Fruit fly (Drosophila melanogaster) whole organism, wandering third instar larva: Measurements from ENCODE around the gene Srrm234.

Experiments used
- Abd-B ChIP-seq: fragments of >200 bp; optimal IDR thresholded peaks from 2 replicates; lab custom pipeline; 2017; ENCODE audit warnings: missing biosample characterization, missing genetic modification characterization
- CG32264 ChIP-seq: fragments of 200-800 bp; sonication (Bioruptor generic); optimal IDR thresholded peaks from 2 replicates; lab custom pipeline; 2016; ENCODE audit warnings: missing biosample characterization, missing genetic modification characterization
- CG9705 ChIP-seq: fragments of 200-800 bp; sonication (Bioruptor generic); optimal IDR thresholded peaks from 2 replicates; lab custom pipeline; 2018; ENCODE audit warnings: missing biosample characterization, mild to moderate bottlenecking, missing genetic modification characterization
- CrebA ChIP-seq: fragments of 200-800 bp; sonication (Bioruptor generic); optimal IDR thresholded peaks from 2 replicates; lab custom pipeline; 2016; ENCODE audit warnings: missing biosample characterization, mild to moderate bottlenecking, missing genetic modification characterization, borderline replicate concordance
- Dfd ChIP-seq: fragments of >200 bp; optimal IDR thresholded peaks from 2 replicates; lab custom pipeline; 2017; ENCODE audit warnings: missing biosample characterization, missing genetic modification characterization
- Dif ChIP-seq: fragments of 200-275, 200-300 bp; sonication (Bioruptor generic); optimal IDR thresholded peaks from 2 replicates; lab custom pipeline; 2018; ENCODE audit warnings: missing biosample characterization, missing genetic modification characterization; ENCODE audit not compliant: partially characterized antibody
- GATAd ChIP-seq: sonication (Bioruptor generic); optimal IDR thresholded peaks from 2 replicates; lab custom pipeline; 2016; ENCODE audit warnings: missing biosample characterization, missing genetic modification characterization
- HLH106 ChIP-seq: fragments of 200-800 bp; optimal IDR thresholded peaks from 3 replicates; lab custom pipeline; 2019; ENCODE audit warnings: missing biosample characterization, mild to moderate bottlenecking, missing genetic modification characterization, moderate library complexity
- Hnf4 ChIP-seq: fragments of 200-800 bp; sonication (Bioruptor generic); optimal IDR thresholded peaks from 2 replicates; lab custom pipeline; 2016; ENCODE audit warnings: missing biosample characterization, mild to moderate bottlenecking, missing genetic modification characterization
- Hr78 ChIP-seq: fragments of >200 bp; optimal IDR thresholded peaks from 2 replicates; lab custom pipeline; 2017; ENCODE audit warnings: missing biosample characterization, missing genetic modification characterization
- Hr83 ChIP-seq: fragments of 200-300 bp; sonication (Bioruptor generic); optimal IDR thresholded peaks from 2 replicates; lab custom pipeline; 2016; ENCODE audit warnings: missing biosample characterization, mild to moderate bottlenecking, missing genetic modification characterization, moderate library complexity; ENCODE audit not compliant: poor library complexity, severe bottlenecking
- Jra ChIP-seq: sonication (Bioruptor generic); optimal IDR thresholded peaks from 2 replicates; lab custom pipeline; 2016; ENCODE audit warnings: missing biosample characterization, missing genetic modification characterization
- Mio ChIP-seq: sonication (Bioruptor generic); optimal IDR thresholded peaks from 2 replicates; lab custom pipeline; 2016; ENCODE audit warnings: missing biosample characterization, missing genetic modification characterization
- Myc ChIP-seq: fragments of >200 bp; optimal IDR thresholded peaks from 2 replicates; lab custom pipeline; 2017
- N ChIP-seq: fragments of >200 bp; optimal IDR thresholded peaks from 2 replicates; lab custom pipeline; 2018; ENCODE audit warnings: missing biosample characterization, missing external identifiers, missing genetic modification characterization
- OdsH ChIP-seq: fragments of 200-800 bp; sonication (Bioruptor generic); optimal IDR thresholded peaks from 2 replicates; lab custom pipeline; 2016; ENCODE audit warnings: missing biosample characterization, mild to moderate bottlenecking, missing genetic modification characterization
- Rel ChIP-seq, 2 experiments: fragments of 200-800 bp; sonication (Bioruptor generic) in 1 of 2; optimal IDR thresholded peaks; 2 replicates in 1 of 2; 3 replicates in 1 of 2; lab custom pipeline; 2016 to 2019; ENCODE audit warnings: mild to moderate bottlenecking in 2 of 2, missing biosample characterization in 2 of 2, missing genetic modification characterization in 2 of 2, moderate library complexity in 1 of 2
- Sp1 ChIP-seq: fragments of 200-800 bp; sonication (Bioruptor generic); optimal IDR thresholded peaks from 3 replicates; lab custom pipeline; 2019; ENCODE audit warnings: missing biosample characterization, mild to moderate bottlenecking, missing genetic modification characterization, moderate library complexity
- Vsx2 ChIP-seq: fragments of 200-300, 225-300 bp; sonication (Bioruptor generic); optimal IDR thresholded peaks from 2 replicates; lab custom pipeline; 2018; ENCODE audit warnings: missing biosample characterization, missing genetic modification characterization; ENCODE audit not compliant: partially characterized antibody
- br ChIP-seq: fragments of 200-800 bp; sonication (Bioruptor generic); optimal IDR thresholded peaks from 2 replicates; lab custom pipeline; 2016; ENCODE audit warnings: missing biosample characterization, missing genetic modification characterization
- brk ChIP-seq: fragments of 200-800 bp; sonication (Bioruptor generic); optimal IDR thresholded peaks from 2 replicates; lab custom pipeline; 2016; ENCODE audit warnings: missing biosample characterization, mild to moderate bottlenecking, missing genetic modification characterization
- dl ChIP-seq, 2 experiments: fragments of 175-275, 200-275 bp in 1 of 2; fragments of 200-275 bp in 1 of 2; sonication (Bioruptor generic); optimal IDR thresholded peaks; lab custom pipeline; 2018; ENCODE audit warnings: mild to moderate bottlenecking in 2 of 2, missing biosample characterization in 2 of 2, missing genetic modification characterization in 2 of 2, moderate library complexity in 2 of 2; ENCODE audit not compliant: partially characterized antibody in 2 of 2, insufficient read depth in 1 of 2
- dmrt93B ChIP-seq: fragments of 200-800 bp; sonication (Bioruptor generic); optimal IDR thresholded peaks from 2 replicates; lab custom pipeline; 2018; ENCODE audit warnings: missing biosample characterization, mild to moderate bottlenecking, missing genetic modification characterization
- dsf ChIP-seq: sonication (Bioruptor generic); optimal IDR thresholded peaks from 2 replicates; lab custom pipeline; 2016; ENCODE audit warnings: missing biosample characterization, missing genetic modification characterization, borderline replicate concordance
- ey ChIP-seq: fragments of 200-800 bp; sonication (Bioruptor generic); optimal IDR thresholded peaks from 2 replicates; lab custom pipeline; 2016; ENCODE audit warnings: missing biosample characterization, missing genetic modification characterization
- foxo ChIP-seq, 2 experiments: fragments of 200-800 bp; sonication (Bioruptor generic); optimal IDR thresholded peaks; 2 replicates in 1 of 2; 3 replicates in 1 of 2; lab custom pipeline; 2016 to 2017; ENCODE audit warnings: missing biosample characterization in 2 of 2, missing genetic modification characterization in 2 of 2
- fru ChIP-seq: fragments of 200-800 bp; sonication (Bioruptor generic); optimal IDR thresholded peaks from 3 replicates; lab custom pipeline; 2016; ENCODE audit warnings: missing biosample characterization, mild to moderate bottlenecking, missing genetic modification characterization
- h ChIP-seq: fragments of 200-800 bp; sonication (Bioruptor generic); optimal IDR thresholded peaks from 3 replicates; lab custom pipeline; 2016; ENCODE audit warnings: missing biosample characterization, mild to moderate bottlenecking, missing genetic modification characterization
- jim ChIP-seq: fragments of 175-275, 200-325 bp; sonication (Bioruptor generic); optimal IDR thresholded peaks from 2 replicates; lab custom pipeline; 2016; ENCODE audit warnings: missing biosample characterization, mild to moderate bottlenecking, missing genetic modification characterization
- lola ChIP-seq: fragments of >200 bp; optimal IDR thresholded peaks from 2 replicates; lab custom pipeline; 2017; ENCODE audit warnings: missing biosample characterization, missing genetic modification characterization
- pan ChIP-seq: fragments of >200 bp; optimal IDR thresholded peaks from 2 replicates; lab custom pipeline; 2017
- psq ChIP-seq: fragments of 200-800 bp; sonication (Bioruptor generic); optimal IDR thresholded peaks from 3 replicates; lab custom pipeline; 2017; ENCODE audit warnings: missing biosample characterization, mild to moderate bottlenecking, missing genetic modification characterization, moderate library complexity
- rgr ChIP-seq: fragments of 200-800 bp; sonication (Bioruptor generic); optimal IDR thresholded peaks from 3 replicates; lab custom pipeline; 2016; ENCODE audit warnings: missing biosample characterization, mild to moderate bottlenecking, missing genetic modification characterization
- sage ChIP-seq: fragments of 200-800 bp; sonication (Bioruptor generic); optimal IDR thresholded peaks from 2 replicates; lab custom pipeline; 2016; ENCODE audit warnings: missing biosample characterization, mild to moderate bottlenecking, missing genetic modification characterization
- sv ChIP-seq: fragments of 200-800 bp; sonication (Bioruptor generic); optimal IDR thresholded peaks from 3 replicates; lab custom pipeline; 2016; ENCODE audit warnings: missing biosample characterization, missing genetic modification characterization
- tai ChIP-seq: sonication (Bioruptor generic); optimal IDR thresholded peaks from 2 replicates; lab custom pipeline; 2016; ENCODE audit warnings: missing biosample characterization, missing genetic modification characterization
- usp ChIP-seq: fragments of >200 bp; optimal IDR thresholded peaks from 2 replicates; lab custom pipeline; 2017; ENCODE audit warnings: missing biosample characterization, missing genetic modification characterization
- woc ChIP-seq: sonication (Bioruptor generic); optimal IDR thresholded peaks from 2 replicates; lab custom pipeline; 2016; ENCODE audit warnings: missing biosample characterization, mild to moderate bottlenecking, missing genetic modification characterization

Srrm234 gene

dm6 chr3L:1639185-1639812 is 25.6 kb downstream of the Srrm234 start, which contains the start of the genes Mettl2 and Bgb (continued):
- TF ChIP-seq CG32264 (GFP tag; lab: Kevin White, UChicago), result peak; percentile 56

DNA sequence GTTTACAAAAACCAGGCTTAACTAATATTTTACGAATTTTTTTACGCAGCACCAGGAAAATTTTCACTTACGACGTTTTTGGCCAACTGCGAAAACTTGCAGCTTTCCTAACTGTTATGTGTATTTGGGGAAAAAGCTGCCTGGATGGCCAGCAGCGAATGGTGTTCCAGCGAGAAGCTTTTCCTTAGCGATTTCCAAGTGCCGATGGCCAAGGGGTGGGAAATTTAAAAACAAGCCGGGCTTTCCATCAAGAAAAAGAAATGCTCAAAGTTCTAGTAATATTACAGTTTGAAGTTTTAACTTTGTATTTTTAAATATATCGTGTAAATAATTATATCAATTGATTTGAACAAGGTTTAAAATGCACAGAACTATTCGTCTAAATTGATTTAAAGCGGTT is 27.2 kb downstream of the Srrm234 start, which contains the start of gene nSyb:
Gene nSyb, minus strand, starts transcription at position 101 of the 400 bp plus-strand sequence.
- TF ChIP-seq Abd-B, result no peak
- no peak for TF ChIP-seq rgr (GFP tag; lab: Kevin White, UChicago)
- TF ChIP-seq tai (GFP tag; lab: Kevin White, UChicago), result no peak
- no peak for TF ChIP-seq brk (GFP tag; lab: Kevin White, UChicago)
- TF ChIP-seq psq (GFP tag; lab: Kevin White, UChicago), result no peak
- TF ChIP-seq Dif, result no peak
- no peak for TF ChIP-seq CrebA (GFP tag; lab: Kevin White, UChicago)
- TF ChIP-seq Hr83 (GFP tag; lab: Kevin White, UChicago), result no peak

DNA sequence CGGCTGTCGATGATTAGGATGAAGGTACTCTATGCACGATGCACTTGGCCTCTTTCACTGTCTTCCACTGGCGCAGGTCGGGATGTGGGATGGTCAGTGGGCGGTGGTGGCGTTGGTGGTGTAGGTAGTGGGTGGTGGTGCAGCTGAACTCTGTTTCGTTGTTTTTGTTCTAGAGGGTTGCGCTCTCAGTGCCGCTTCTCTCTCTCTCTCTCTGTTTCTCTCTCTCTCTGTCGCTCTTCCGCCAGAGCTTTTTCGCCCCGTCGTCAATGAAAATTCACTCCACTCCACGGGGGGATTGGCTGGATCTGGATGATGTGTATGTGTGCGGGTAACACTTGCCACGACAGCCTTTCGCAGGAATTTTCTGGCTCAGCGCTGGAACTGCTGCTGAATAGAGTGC is 28.0 kb downstream of the Srrm234 start:
- no peak for TF ChIP-seq lola (GFP tag; lab: Kevin White, UChicago)
- TF ChIP-seq Abd-B, result no peak
- TF ChIP-seq woc, result no peak
- TF ChIP-seq pan (lab: Kevin White, UChicago), result no peak
- no peak for TF ChIP-seq Myc (lab: Kevin White, UChicago)
- TF ChIP-seq sage (GFP tag; lab: Kevin White, UChicago), result no peak
- no peak for TF ChIP-seq fru
- no peak for TF ChIP-seq br (GFP tag; lab: Kevin White, UChicago)
- no peak for TF ChIP-seq Sp1 (GFP tag; lab: Kevin White, UChicago)
- no peak for TF ChIP-seq OdsH
- no peak for TF ChIP-seq CG32264 (GFP tag; lab: Kevin White, UChicago)
- TF ChIP-seq h, result no peak
- TF ChIP-seq Hnf4 (GFP tag; lab: Kevin White, UChicago), result no peak
- no peak for TF ChIP-seq ey (GFP tag; lab: Kevin White, UChicago)

DNA sequence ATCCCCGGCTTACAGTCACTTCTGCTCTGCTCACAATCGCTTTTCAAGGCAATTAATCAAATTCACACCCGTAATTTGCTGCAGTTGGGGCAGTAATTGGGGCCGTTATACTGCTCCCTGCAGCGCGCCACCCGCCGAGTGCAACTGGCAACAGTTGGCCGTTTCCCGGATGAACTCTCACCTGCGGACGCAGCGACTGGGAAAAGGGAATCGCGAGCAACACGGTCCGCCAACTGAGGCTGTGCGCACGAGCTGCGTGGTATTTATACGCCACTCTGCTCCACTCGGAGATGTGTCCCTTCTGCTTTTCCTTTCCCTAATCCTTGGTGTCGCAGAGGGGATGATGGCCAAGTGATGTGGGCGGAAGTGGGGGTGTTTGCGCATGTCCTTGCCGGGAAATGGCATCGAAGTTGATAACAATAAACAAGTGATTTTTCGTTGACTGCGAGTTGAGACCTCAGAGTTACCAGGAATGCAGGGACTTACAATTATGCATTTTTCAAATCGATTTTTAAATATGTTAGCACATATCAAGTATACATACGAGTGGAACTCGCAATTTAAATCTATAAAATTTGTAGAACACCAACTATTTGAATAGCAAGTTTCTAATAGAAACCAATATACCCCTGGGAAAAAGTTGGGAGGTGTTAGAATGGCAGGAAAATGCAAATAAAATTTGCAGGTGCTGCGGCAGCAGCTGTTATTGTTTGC is 35.6 kb downstream of the Srrm234 start, which contains the start of gene GC:
Gene GC, minus strand, starts transcription at position 238 of the 714 bp plus-strand sequence.
- TF ChIP-seq HLH106 (no peak), foxo (GFP tag; optimal IDR thresholded peaks at IDR 0.05; lab: Kevin White, UChicago) (peak in 1 of 2 experiments; percentile 17), N (GFP tag; lab: Kevin White, UChicago) (no peak), dsf (GFP tag; lab: Kevin White, UChicago) (no peak), Rel (GFP tag; optimal IDR thresholded peaks at IDR 0.05; lab: Kevin White, UChicago) (no peak), Rel (tag; optimal IDR thresholded peaks at IDR 0.05; lab: Kevin White, UChicago) (no peak), Sp1 (GFP tag; lab: Kevin White, UChicago) (no peak), rgr (GFP tag; lab: Kevin White, UChicago) (peak; percentile 9), usp (GFP tag; lab: Kevin White, UChicago) (no peak), Abd-B (no peak), dmrt93B (no peak), Myc (lab: Kevin White, UChicago) (no peak), ey (GFP tag; lab: Kevin White, UChicago) (peak; percentile 43), dl (GFP tag; optimal IDR thresholded peaks at IDR 0.05; lab: Kevin White, UChicago; ENCODE audit: insufficient read depth in 1 of 2, partially characterized antibody in 2 of 2) (no peak), sage (GFP tag; lab: Kevin White, UChicago) (no peak), h (no peak), Dfd (GFP tag; lab: Kevin White, UChicago) (no peak), jim (GFP tag; lab: Kevin White, UChicago) (no peak), psq (GFP tag; lab: Kevin White, UChicago) (no peak), CG9705 (GFP tag; lab: Kevin White, UChicago) (no peak), OdsH (peak; percentile 6), Hr83 (GFP tag; lab: Kevin White, UChicago) (no peak), Mio (GFP tag; lab: Kevin White, UChicago) (no peak), pan (lab: Kevin White, UChicago) (no peak), fru (no peak), lola (GFP tag; lab: Kevin White, UChicago) (no peak), CrebA (GFP tag; lab: Kevin White, UChicago) (no peak), tai (GFP tag; lab: Kevin White, UChicago) (no peak), Vsx2 (peak; percentile 41), Jra (no peak), brk (GFP tag; lab: Kevin White, UChicago) (no peak), Dif (peak; percentile 29), br (GFP tag; lab: Kevin White, UChicago) (no peak), sv (GFP tag; lab: Kevin White, UChicago) (no peak), Hnf4 (GFP tag; lab: Kevin White, UChicago) (no peak), GATAd (GFP tag; lab: Kevin White, UChicago) (no peak), CG32264 (GFP tag; lab: Kevin White, UChicago) (no peak), woc (no peak), Hr78 (no peak)
